Fruit fly (Drosophila melanogaster): ENCODE measurements around the gene CG31145.

The CG31145 gene

dm6 chr3R:23605315-23605881 is 64.1 kb downstream of the CG31145 start, which contains the start of gene CG10184 (continued):
- TF ChIP-seq Dfd (GFP tag; optimal IDR thresholded peaks at IDR 0.05) = no peak
- TF ChIP-seq phol (tag; optimal IDR thresholded peaks at IDR 0.05) = no peak
- peak in 1 of 2 experiments; percentile 1 for TF ChIP-seq crp (GFP tag; optimal IDR thresholded peaks at IDR 0.05)
- TF ChIP-seq Jarid2 (GFP tag; optimal IDR thresholded peaks at IDR 0.05) = peak; percentile 49
- no peak for TF ChIP-seq CG12236 (GFP tag; optimal IDR thresholded peaks at IDR 0.05)
- TF ChIP-seq bigmax (GFP tag; optimal IDR thresholded peaks at IDR 0.05) = no peak
- TF ChIP-seq jumu (GFP tag; optimal IDR thresholded peaks at IDR 0.05) = no peak
- TF ChIP-seq pan (optimal IDR thresholded peaks at IDR 0.05) = no peak
- no peak for TF ChIP-seq pan (GFP tag; optimal IDR thresholded peaks at IDR 0.05 in 1 of 2, IDR thresholded peaks at IDR 0.05 in 1 of 2)
- no peak for TF ChIP-seq Ssrp (tag; optimal IDR thresholded peaks at IDR 0.05)
- TF ChIP-seq dati (GFP tag; IDR thresholded peaks at IDR 0.05) = no peak

- TF ChIP-seq Dll (GFP tag; IDR thresholded peaks at IDR 0.05; ENCODE audit: partially characterized antibody) (peak; percentile 54; the same call in 2 of the 4 replicates), fru (optimal IDR thresholded peaks at IDR 0.05) (no peak), tna (GFP tag; IDR thresholded peaks at IDR 0.05; ENCODE audit: partially characterized antibody) (peak; percentile 60), CG10366 (GFP tag; IDR thresholded peaks at IDR 0.05) (no peak), cas (GFP tag; IDR thresholded peaks at IDR 0.05) (no peak), gcm (GFP tag; optimal IDR thresholded peaks at IDR 0.05) (no peak), CG32532 (GFP tag; IDR thresholded peaks at IDR 0.05) (0 out of 2 replicates have a peak, but pooled peaks have one; percentile 22), CG13123 (GFP tag; optimal IDR thresholded peaks at IDR 0.05) (no peak), maf-S (GFP tag; optimal IDR thresholded peaks at IDR 0.05) (no peak), HLH4C (GFP tag; IDR thresholded peaks at IDR 0.05; ENCODE audit: partially characterized antibody) (peak; percentile 77), CG13775 (GFP tag; optimal IDR thresholded peaks at IDR 0.05) (no peak), grn (GFP tag; optimal IDR thresholded peaks at IDR 0.05) (no peak), gro (GFP tag; optimal IDR thresholded peaks at IDR 0.05) (no peak), bbx (GFP tag; IDR thresholded peaks at IDR 0.05; ENCODE audit: partially characterized antibody) (peak; percentile 63), CG12071 (GFP tag; optimal IDR thresholded peaks at IDR 0.05) (peak; percentile 49), Fer3 (tag; optimal IDR thresholded peaks at IDR 0.05) (no peak), B-H2 (GFP tag; optimal IDR thresholded peaks at IDR 0.05) (no peak), prd (optimal IDR thresholded peaks at IDR 0.05) (no peak), prd (GFP tag; IDR thresholded peaks at IDR 0.05) (no peak), CG4854 (GFP tag; optimal IDR thresholded peaks at IDR 0.05) (no peak), amos (GFP tag; IDR thresholded peaks at IDR 0.05; ENCODE audit: partially characterized antibody) (peak; percentile 69), Bgb (GFP tag; IDR thresholded peaks at IDR 0.05; ENCODE audit: partially characterized antibody) (peak; percentile 81), Oaz (GFP tag; IDR thresholded peaks at IDR 0.05) (no peak), Bdp1 (GFP tag; optimal IDR thresholded peaks at IDR 0.05) (peak; percentile 98), knrl (GFP tag; IDR thresholded peaks at IDR 0.05; ENCODE audit: partially characterized antibody) (peak; percentile 54; the same call in 2 of the 3 replicates), Pdp1 (GFP tag; optimal IDR thresholded peaks at IDR 0.05) (no peak), so (GFP tag; IDR thresholded peaks at IDR 0.05) (no peak), hbn (GFP tag; IDR thresholded peaks at IDR 0.05; ENCODE audit: partially characterized antibody) (peak; percentile 20; the same call in 1 of the 2 replicates), jing (GFP tag; optimal IDR thresholded peaks at IDR 0.05) (no peak), CG17568 (GFP tag; optimal IDR thresholded peaks at IDR 0.05) (no peak), ranshi (GFP tag; IDR thresholded peaks at IDR 0.05) (no peak), Gsc (GFP tag; IDR thresholded peaks at IDR 0.05) (no peak), Dfd (GFP tag; optimal IDR thresholded peaks at IDR 0.05) (no peak), chif (GFP tag; optimal IDR thresholded peaks at IDR 0.05) (no peak), MESR4 (GFP tag; optimal IDR thresholded peaks at IDR 0.05) (no peak), mirr (GFP tag; optimal IDR thresholded peaks at IDR 0.05) (peak; percentile 44), Taf1 (GFP tag; IDR thresholded peaks at IDR 0.05) (no peak), HLH3B (GFP tag; IDR thresholded peaks at IDR 0.05) (no peak), CG12155 (GFP tag; optimal IDR thresholded peaks at IDR 0.05) (no peak)
Measured at dm6 chr3R:23601346-23601817, 68.1 kb downstream of the CG31145 start.

All from whole organism, embryonic.